Worm (Caenorhabditis elegans) whole organism, mixed stage, embryonic: ENCODE measurements around the gene F08G12.1.

Experiments used
- M03D4.4 ChIP-seq: sonication (generic microtip); optimal IDR thresholded peaks from 2 replicates; lab custom pipeline; 2017; ENCODE audit warnings: mild to moderate bottlenecking, missing genetic modification characterization, missing compliant biosample characterization
- bed-3 ChIP-seq: fragments of 200-800 bp; sonication (Bioruptor generic); optimal IDR thresholded peaks from 3 replicates; lab custom pipeline; 2018; ENCODE audit warnings: mild to moderate bottlenecking, missing genetic modification characterization, moderate library complexity, missing compliant biosample characterization
- blmp-1 ChIP-seq: fragments of 150-350 bp; optimal IDR thresholded peaks from 2 replicates; lab custom pipeline; 2014; ENCODE audit warnings: missing biosample characterization, missing genetic modification characterization
- ceh-39 ChIP-seq: fragments of 150-350 bp; optimal IDR thresholded peaks from 2 replicates; lab custom pipeline; 2014; ENCODE audit warnings: missing biosample characterization, missing genetic modification characterization
- ceh-43 ChIP-seq: fragments of 200-800 bp; sonication (Bioruptor generic); optimal IDR thresholded peaks from 2 replicates; lab custom pipeline; 2018; ENCODE audit warnings: mild to moderate bottlenecking, missing genetic modification characterization, moderate library complexity, missing compliant biosample characterization
- ceh-83 ChIP-seq: fragments of 200-800 bp; sonication (Bioruptor generic); optimal IDR thresholded peaks from 2 replicates; lab custom pipeline; 2018; ENCODE audit warnings: mild to moderate bottlenecking, missing genetic modification characterization, missing compliant biosample characterization
- ces-1 ChIP-seq: fragments of 150-350 bp; optimal IDR thresholded peaks from 2 replicates; lab custom pipeline; 2014; ENCODE audit warnings: missing biosample characterization, missing genetic modification reagents, missing genetic modification characterization
- cnd-1 ChIP-seq: fragments of 200-800 bp; sonication (Bioruptor generic); optimal IDR thresholded peaks from 2 replicates; lab custom pipeline; 2018; ENCODE audit warnings: mild to moderate bottlenecking, missing genetic modification characterization, missing compliant biosample characterization
- drap-1 ChIP-seq: fragments of 200-800 bp; sonication (Bioruptor generic); optimal IDR thresholded peaks from 3 replicates; lab custom pipeline; 2018; ENCODE audit warnings: mild to moderate bottlenecking, missing genetic modification characterization, missing compliant biosample characterization
- elt-1 ChIP-seq: sonication (generic microtip); optimal IDR thresholded peaks from 2 replicates; lab custom pipeline; 2017; ENCODE audit warnings: missing genetic modification characterization, mild to moderate bottlenecking, missing compliant biosample characterization, antibody characterized with exemption, moderate library complexity, borderline replicate concordance; ENCODE audit not compliant: insufficient read depth
- elt-3 ChIP-seq: fragments of 150-350 bp; optimal IDR thresholded peaks from 2 replicates; lab custom pipeline; 2014; ENCODE audit warnings: missing biosample characterization, missing genetic modification characterization
- flh-1 ChIP-seq: fragments of 200-800 bp; sonication (Bioruptor generic); optimal IDR thresholded peaks from 2 replicates; lab custom pipeline; 2018; ENCODE audit warnings: mild to moderate bottlenecking, missing genetic modification characterization, moderate library complexity, missing compliant biosample characterization
- ham-2 ChIP-seq: fragments of 200-800 bp; sonication (Bioruptor generic); optimal IDR thresholded peaks from 2 replicates; lab custom pipeline; 2018; ENCODE audit warnings: mild to moderate bottlenecking, missing genetic modification characterization, missing compliant biosample characterization
- hlh-1 ChIP-seq: fragments of 150-350 bp; optimal IDR thresholded peaks from 2 replicates; lab custom pipeline; 2014; ENCODE audit warnings: missing biosample characterization, missing genetic modification reagents, missing genetic modification characterization
- lin-13 ChIP-seq: fragments of 150-350 bp; optimal IDR thresholded peaks from 2 replicates; lab custom pipeline; 2014; ENCODE audit warnings: missing biosample characterization, missing genetic modification characterization
- lin-32 ChIP-seq: fragments of 200-800 bp; sonication (Bioruptor generic); optimal IDR thresholded peaks from 2 replicates; lab custom pipeline; 2018; ENCODE audit warnings: mild to moderate bottlenecking, missing genetic modification characterization, missing compliant biosample characterization
- lsy-2 ChIP-seq: fragments of 150-350 bp; optimal IDR thresholded peaks from 2 replicates; lab custom pipeline; 2014; ENCODE audit warnings: missing biosample characterization, missing genetic modification characterization
- mab-5 ChIP-seq: fragments of 150-350 bp; optimal IDR thresholded peaks from 2 replicates; lab custom pipeline; 2014; ENCODE audit warnings: missing biosample characterization, missing genetic modification characterization
- mep-1 ChIP-seq: fragments of 150-350 bp; optimal IDR thresholded peaks from 2 replicates; lab custom pipeline; 2017; ENCODE audit warnings: missing biosample characterization, missing genetic modification reagents, missing genetic modification characterization, inconsistent platforms
- mls-2 ChIP-seq: sonication (generic microtip); optimal IDR thresholded peaks from 2 replicates; lab custom pipeline; 2016; ENCODE audit warnings: mild to moderate bottlenecking, missing genetic modification characterization, moderate library complexity, missing compliant biosample characterization
- nhr-12 ChIP-seq: fragments of 150-350 bp; optimal IDR thresholded peaks from 2 replicates; lab custom pipeline; 2014; ENCODE audit warnings: missing biosample characterization, missing genetic modification characterization
- nhr-2 ChIP-seq: fragments of 150-350 bp; optimal IDR thresholded peaks from 2 replicates; lab custom pipeline; 2014; ENCODE audit warnings: missing biosample characterization, missing genetic modification characterization
- nhr-237 ChIP-seq: fragments of 150-350 bp; optimal IDR thresholded peaks from 2 replicates; lab custom pipeline; 2014; ENCODE audit warnings: missing biosample characterization, missing genetic modification characterization
- nhr-28 ChIP-seq: fragments of 150-350 bp; optimal IDR thresholded peaks from 2 replicates; lab custom pipeline; 2014; ENCODE audit warnings: missing biosample characterization, missing genetic modification characterization
- nhr-76 ChIP-seq: sonication (generic microtip); optimal IDR thresholded peaks from 2 replicates; lab custom pipeline; 2017; ENCODE audit warnings: missing biosample characterization, missing genetic modification characterization
- pha-4 ChIP-seq: fragments of 150-350 bp; optimal IDR thresholded peaks from 2 replicates; lab custom pipeline; 2018; ENCODE audit warnings: missing biosample characterization, missing genetic modification reagents, missing genetic modification characterization
- sem-2 ChIP-seq: fragments of 200-800 bp; sonication (Bioruptor generic); optimal IDR thresholded peaks from 2 replicates; lab custom pipeline; 2018; ENCODE audit warnings: mild to moderate bottlenecking, missing genetic modification characterization, missing compliant biosample characterization
- snpc-4 ChIP-seq: fragments of 150-350 bp; optimal IDR thresholded peaks from 2 replicates; lab custom pipeline; 2014; ENCODE audit warnings: missing biosample characterization, missing genetic modification characterization
- sptf-1 ChIP-seq: sonication (generic microtip); optimal IDR thresholded peaks from 2 replicates; lab custom pipeline; 2017; ENCODE audit warnings: mild to moderate bottlenecking, missing genetic modification characterization, moderate library complexity, missing compliant biosample characterization
- tbx-8 ChIP-seq: fragments of 200-800 bp; sonication (Bioruptor generic); optimal IDR thresholded peaks from 2 replicates; lab custom pipeline; 2018; ENCODE audit warnings: mild to moderate bottlenecking, missing genetic modification characterization, moderate library complexity, missing compliant biosample characterization
- unc-120 ChIP-seq: sonication (generic microtip); optimal IDR thresholded peaks from 2 replicates; lab custom pipeline; 2017; ENCODE audit warnings: missing genetic modification characterization, missing compliant biosample characterization; ENCODE audit not compliant: poor library complexity, severe bottlenecking
- unc-39 ChIP-seq: fragments of 150-350 bp; optimal IDR thresholded peaks from 2 replicates; lab custom pipeline; 2014; ENCODE audit warnings: missing biosample characterization, missing genetic modification characterization
- unc-62 ChIP-seq: fragments of 150-350 bp; optimal IDR thresholded peaks from 2 replicates; lab custom pipeline; 2014; ENCODE audit warnings: missing biosample characterization, missing genetic modification reagents, missing genetic modification characterization
- zip-8 ChIP-seq: fragments of 150-350 bp; optimal IDR thresholded peaks from 2 replicates; lab custom pipeline; 2014; ENCODE audit warnings: missing biosample characterization, missing genetic modification characterization
- ztf-11 ChIP-seq: fragments of 150-350 bp; optimal IDR thresholded peaks from 2 replicates; lab custom pipeline; 2014; ENCODE audit warnings: missing biosample characterization, missing genetic modification characterization

F08G12.1 gene

DNA sequence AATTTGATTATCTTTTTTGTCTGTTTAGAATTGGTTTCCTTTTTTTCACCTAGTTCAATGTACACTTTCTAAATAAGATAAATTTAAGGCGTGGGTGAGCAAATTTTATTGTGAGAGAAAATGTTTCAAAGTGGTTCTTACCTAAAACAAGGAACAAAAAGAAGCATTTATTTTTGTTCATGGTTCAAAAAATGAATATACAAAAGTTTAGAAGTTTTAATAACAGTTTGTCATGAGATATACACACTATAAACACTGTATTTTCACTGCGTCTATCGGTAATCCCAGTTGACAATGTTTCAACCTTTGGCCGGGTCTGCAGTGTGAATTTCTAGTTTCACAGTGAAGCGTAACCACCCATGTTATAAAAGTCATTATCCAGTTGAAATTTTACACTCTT, 9.7 kb upstream of the F08G12.1 start, which contains the start of gene F08G12.11:
Gene F08G12.11, minus strand, starts transcription at position 181 of the 400 bp plus-strand sequence.
- TF ChIP-seq cnd-1: no peak
- TF ChIP-seq bed-3 (GFP tag; lab: Kevin White, UChicago): no peak
- TF ChIP-seq nhr-28 (tag; lab: Kevin White, UChicago): no peak
- TF ChIP-seq drap-1: no peak
- no peak for TF ChIP-seq nhr-237 (tag; lab: Kevin White, UChicago)
- TF ChIP-seq unc-39 (tag; lab: Kevin White, UChicago): no peak
- no peak for TF ChIP-seq zip-8
- no peak for TF ChIP-seq mls-2 (tag; lab: Kevin White, UChicago)
- TF ChIP-seq ceh-83 (GFP tag; lab: Kevin White, UChicago): no peak
- TF ChIP-seq lsy-2 (tag; lab: Kevin White, UChicago): no peak
- TF ChIP-seq tbx-8 (GFP tag; lab: Kevin White, UChicago): no peak
- TF ChIP-seq nhr-2: no peak
- TF ChIP-seq mep-1 (tag; lab: Kevin White, UChicago): no peak
- TF ChIP-seq lin-13 (tag; lab: Kevin White, UChicago): no peak

DNA sequence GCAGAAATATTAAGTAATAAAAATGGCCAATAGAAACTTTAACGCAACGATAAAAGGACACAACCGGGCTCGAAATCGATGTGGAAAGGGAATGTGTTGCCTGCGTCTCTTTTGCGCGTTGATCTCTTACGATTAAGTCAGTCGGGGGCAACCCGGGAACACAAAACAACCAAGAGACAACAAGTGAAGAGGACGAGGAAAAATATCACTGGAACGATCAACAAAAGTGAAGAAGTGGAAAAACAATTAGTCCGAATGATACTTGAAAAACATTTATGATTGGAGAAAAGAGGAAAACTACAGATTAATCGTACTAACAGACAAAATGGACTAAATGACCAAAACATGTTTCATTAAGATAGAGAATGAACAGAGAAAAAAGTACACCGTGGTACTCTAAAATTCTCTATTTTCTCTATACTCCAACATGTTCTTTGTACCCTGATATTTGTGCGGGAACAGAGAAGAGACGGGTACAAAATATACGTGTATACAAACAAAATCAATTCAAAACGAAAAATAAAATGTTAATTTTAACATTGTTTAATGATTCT, 4.7 kb upstream of the F08G12.1 start, which contains the start of gene F08G12.5:
Gene F08G12.5, minus strand, starts transcription at position 1 of the 554 bp plus-strand sequence.
- TF ChIP-seq unc-62 (GFP tag; lab: Kevin White, UChicago) (no peak), ceh-83 (GFP tag; lab: Kevin White, UChicago) (no peak), sem-2 (no peak), nhr-28 (tag; lab: Kevin White, UChicago) (no peak), unc-39 (tag; lab: Kevin White, UChicago) (no peak), ham-2 (GFP tag; lab: Kevin White, UChicago) (no peak), drap-1 (no peak), mls-2 (tag; lab: Kevin White, UChicago) (no peak), zip-8 (no peak), elt-3 (no peak), lsy-2 (tag; lab: Kevin White, UChicago) (no peak), flh-1 (GFP tag; lab: Kevin White, UChicago) (no peak), snpc-4 (tag; lab: Kevin White, UChicago) (no peak)

DNA sequence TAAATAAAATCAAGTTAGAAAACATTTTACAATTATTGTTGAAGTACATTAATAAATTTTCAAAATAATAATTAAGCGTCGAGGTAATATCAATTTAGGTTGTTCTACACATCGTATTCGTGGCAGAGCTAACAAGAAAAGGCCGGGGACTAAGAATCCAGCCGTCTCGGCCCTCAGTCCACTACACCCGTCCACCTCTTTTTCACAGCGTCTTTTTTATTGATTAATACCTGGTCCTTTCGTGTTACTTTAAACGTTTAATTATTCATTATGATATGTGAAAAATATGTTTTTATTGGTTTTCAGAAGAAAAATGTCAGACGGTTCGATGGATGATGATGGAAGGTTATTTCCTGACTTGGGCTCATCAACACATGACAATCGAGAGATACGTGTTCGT, 1.4 kb upstream of the F08G12.1 start, which contains the start of gene vhl-1:
Gene vhl-1, plus strand, starts transcription at position 301 of the 400 bp plus-strand sequence.
- TF ChIP-seq sem-2 (no peak), cnd-1 (no peak), mab-5 (tag; lab: Kevin White, UChicago) (no peak), nhr-28 (tag; lab: Kevin White, UChicago) (no peak), zip-8 (no peak), pha-4 (tag; lab: Kevin White, UChicago) (no peak), bed-3 (GFP tag; lab: Kevin White, UChicago) (no peak), blmp-1 (tag; lab: Kevin White, UChicago) (no peak), ceh-43 (GFP tag; lab: Kevin White, UChicago) (no peak)

DNA sequence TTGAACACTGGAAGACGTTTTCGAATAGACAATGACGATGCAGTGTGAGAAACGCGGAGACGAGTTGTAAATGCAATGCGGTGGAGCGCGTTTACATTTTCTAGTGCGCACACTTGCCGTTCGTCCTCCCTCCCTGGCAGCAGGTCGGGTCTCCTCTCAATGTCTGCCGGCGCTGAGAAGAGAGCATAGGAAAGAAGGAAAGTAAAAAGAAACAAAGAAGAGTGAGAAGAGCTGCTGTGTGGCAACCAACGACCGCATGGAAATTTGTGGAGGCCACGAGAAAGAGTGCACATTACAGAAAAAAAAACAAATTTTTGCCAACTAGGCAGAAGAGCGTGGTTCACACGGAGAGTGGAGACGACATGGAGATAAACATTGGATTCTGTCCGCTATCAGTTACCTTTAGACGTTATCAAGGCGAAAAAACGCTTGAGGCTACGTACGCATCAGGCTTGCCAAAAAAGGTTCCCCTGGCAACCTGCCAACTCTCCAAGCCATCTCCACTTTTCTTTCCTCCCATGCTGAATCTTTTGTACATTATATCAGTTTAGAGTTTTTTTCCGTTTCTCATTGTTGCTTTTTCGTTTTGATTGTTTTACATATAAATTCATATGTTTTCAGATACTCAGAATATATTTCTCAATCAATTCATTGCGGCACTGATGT, 5.9 kb downstream of the F08G12.1 start, which contains the start of the genes snrp-40.1 and F08G12.3:
Gene snrp-40.1, minus strand, starts transcription at position 143 of the 666 bp plus-strand sequence.
Gene F08G12.3, plus strand, starts transcription at position 616 of the 666 bp plus-strand sequence.
- TF ChIP-seq lin-32 (GFP tag; lab: Kevin White, UChicago) (no peak), ztf-11 (tag; lab: Kevin White, UChicago) (peak; percentile 49), mab-5 (tag; lab: Kevin White, UChicago) (no peak), cnd-1 (peak; percentile 29), flh-1 (GFP tag; lab: Kevin White, UChicago) (no peak), sem-2 (no peak), unc-120 (tag; lab: Kevin White, UChicago) (peak; percentile 15), mls-2 (tag; lab: Kevin White, UChicago) (peak; percentile 48), hlh-1 (tag; lab: Kevin White, UChicago) (peak; percentile 73), bed-3 (GFP tag; lab: Kevin White, UChicago) (no peak), lin-13 (tag; lab: Kevin White, UChicago) (no peak), elt-3 (no peak), nhr-237 (tag; lab: Kevin White, UChicago) (no peak), ham-2 (GFP tag; lab: Kevin White, UChicago) (no peak), nhr-2 (no peak), nhr-76 (no peak), tbx-8 (GFP tag; lab: Kevin White, UChicago) (no peak), ces-1 (GFP tag; lab: Kevin White, UChicago) (peak; percentile 46), unc-62 (GFP tag; lab: Kevin White, UChicago) (peak; percentile 13), elt-1 (no peak), blmp-1 (tag; lab: Kevin White, UChicago) (no peak), mep-1 (tag; lab: Kevin White, UChicago) (peak; percentile 35), nhr-28 (tag; lab: Kevin White, UChicago) (no peak), pha-4 (tag; lab: Kevin White, UChicago) (peak; percentile 52), snpc-4 (tag; lab: Kevin White, UChicago) (no peak), M03D4.4 (tag; lab: Kevin White, UChicago) (peak; percentile 72), lsy-2 (tag; lab: Kevin White, UChicago) (peak; percentile 48), zip-8 (no peak), ceh-39 (no peak), ceh-83 (GFP tag; lab: Kevin White, UChicago) (no peak), drap-1 (peak; percentile 56), nhr-12 (tag; lab: Kevin White, UChicago) (no peak), unc-39 (tag; lab: Kevin White, UChicago) (peak; percentile 15), sptf-1 (tag; lab: Kevin White, UChicago) (peak; percentile 66), ceh-43 (GFP tag; lab: Kevin White, UChicago) (no peak)
